Worm (Caenorhabditis elegans) whole organism, early embryonic: Measurements from ENCODE around the gene bath-46.
"Not testable (repeated sequence)": the region's sequence is repeated elsewhere in the genome, so short reads cannot be mapped to it uniquely, and the experiment has no call there.

ENCODE experiments used
- B0310.2 ChIP-seq: sonication (generic microtip); optimal IDR thresholded peaks from 2 replicates; lab custom pipeline; 2016; ENCODE audit warnings: mild to moderate bottlenecking, missing genetic modification characterization, missing compliant biosample characterization
- F13C5.2 ChIP-seq: sonication (generic microtip); optimal IDR thresholded peaks from 2 replicates; lab custom pipeline; 2017; ENCODE audit warnings: mild to moderate bottlenecking, missing genetic modification characterization, inconsistent platforms, missing compliant biosample characterization
- aly-1 ChIP-seq: sonication (generic microtip); optimal IDR thresholded peaks from 2 replicates; lab custom pipeline; 2016; ENCODE audit warnings: missing genetic modification characterization, missing compliant biosample characterization
- ama-1 ChIP-seq: fragments of 150-350 bp; optimal IDR thresholded peaks from 2 replicates; lab custom pipeline; 2014
- ceh-13 ChIP-seq: fragments of 200-800 bp; sonication (Bioruptor generic); optimal IDR thresholded peaks from 2 replicates; lab custom pipeline; 2018; ENCODE audit warnings: mild to moderate bottlenecking, missing genetic modification characterization, missing compliant biosample characterization
- ceh-36 ChIP-seq: sonication (generic microtip); optimal IDR thresholded peaks from 2 replicates; lab custom pipeline; 2016; ENCODE audit warnings: missing genetic modification characterization, inconsistent platforms, missing compliant biosample characterization
- ets-7 ChIP-seq: sonication (generic microtip); optimal IDR thresholded peaks from 2 replicates; lab custom pipeline; 2016; ENCODE audit warnings: missing genotype, missing genetic modification characterization, missing compliant biosample characterization
- flt-1 ChIP-seq: fragments of 200-800 bp; sonication (Bioruptor generic); IDR thresholded peaks from 2 replicates; pipeline ENCODE4 v1.3.6; 2022; ENCODE audit warnings: missing genetic modification characterization, missing compliant biosample characterization
- hmbx-1 ChIP-seq: sonication (generic microtip); optimal IDR thresholded peaks from 2 replicates; lab custom pipeline; 2016; ENCODE audit warnings: mild to moderate bottlenecking, missing genetic modification characterization, missing compliant biosample characterization
- hmg-4 ChIP-seq: fragments of 200-800 bp; sonication (Bioruptor generic); optimal IDR thresholded peaks from 2 replicates; lab custom pipeline; 2018; ENCODE audit warnings: mild to moderate bottlenecking, missing genetic modification characterization, missing compliant biosample characterization
- hnd-1 ChIP-seq: sonication (generic microtip); optimal IDR thresholded peaks from 2 replicates; lab custom pipeline; 2016; ENCODE audit warnings: missing genetic modification characterization, missing compliant biosample characterization
- pes-1 ChIP-seq: fragments of 200-800 bp; sonication (Bioruptor generic); IDR thresholded peaks from 2 replicates; pipeline ENCODE4 v1.3.6; 2022; ENCODE audit warnings: missing genetic modification reagents, missing genetic modification characterization, missing compliant biosample characterization
- scrt-1 ChIP-seq: fragments of 200-800 bp; sonication (Bioruptor generic); IDR thresholded peaks from 2 replicates; pipeline ENCODE4 v1.3.6; 2022; ENCODE audit warnings: missing genetic modification characterization, missing compliant biosample characterization
- sea-1 ChIP-seq: fragments of 200-800 bp; sonication (Bioruptor generic); conservative IDR thresholded peaks from 2 replicates; pipeline ENCODE4 v1.3.6; 2022; ENCODE audit warnings: missing genetic modification characterization, missing compliant biosample characterization
- tbx-11 ChIP-seq: fragments of 200-800 bp; sonication (Bioruptor generic); IDR thresholded peaks from 2 replicates; pipeline ENCODE4 v1.3.6; 2022; ENCODE audit warnings: missing genetic modification characterization, missing compliant biosample characterization
- tbx-37 ChIP-seq: fragments of 200-800 bp; sonication (Bioruptor generic); conservative IDR thresholded peaks from 2 replicates; pipeline ENCODE4 v1.3.6; 2022; ENCODE audit warnings: missing genetic modification reagents, missing genetic modification characterization, missing compliant biosample characterization
- tra-4 ChIP-seq: sonication (generic microtip); optimal IDR thresholded peaks from 2 replicates; lab custom pipeline; 2017; ENCODE audit warnings: missing genetic modification characterization, missing compliant biosample characterization

Gene bath-46

ce11 chrII:1597101-1598088 is at the start of gene bath-46:
Gene bath-46, plus strand, starts transcription at chrII:1597906.
- TF ChIP-seq flt-1 (GFP tag; lab: Robert Waterston, UW), result no peak
- no peak for TF ChIP-seq ceh-36
- TF ChIP-seq pes-1 (GFP tag; lab: Robert Waterston, UW), result no peak
- TF ChIP-seq ama-1 (lab: Kevin White, UChicago), result no peak
- no peak for TF ChIP-seq hnd-1 (tag; lab: Kevin White, UChicago)

ce11 chrII:1550501-1550900 is 47.2 kb upstream of the bath-46 start, which contains the start of the genes fbxb-52 and fbxb-51:
Gene fbxb-52, minus strand, starts transcription at chrII:1550601.
Gene fbxb-51, plus strand, starts transcription at chrII:1550712.
- no peak for TF ChIP-seq B0310.2 (tag; lab: Kevin White, UChicago)
- no peak for TF ChIP-seq F13C5.2 (tag; lab: Kevin White, UChicago)
- no peak for TF ChIP-seq ceh-13
- TF ChIP-seq flt-1 (GFP tag; lab: Robert Waterston, UW), result no peak
- TF ChIP-seq tra-4, result no peak
- TF ChIP-seq hmg-4 (GFP tag; lab: Kevin White, UChicago), result no peak
- TF ChIP-seq ets-7 (tag; lab: Kevin White, UChicago), result no peak
- TF ChIP-seq aly-1 (tag; lab: Kevin White, UChicago), result no peak
- no peak for TF ChIP-seq pes-1 (GFP tag; lab: Robert Waterston, UW)
- no peak for TF ChIP-seq scrt-1 (GFP tag; lab: Robert Waterston, UW)
- TF ChIP-seq ama-1 (lab: Kevin White, UChicago), result no peak
- no peak for TF ChIP-seq hnd-1 (tag; lab: Kevin White, UChicago)
- no peak for TF ChIP-seq hmbx-1 (tag; lab: Kevin White, UChicago)
- no peak for TF ChIP-seq tbx-11 (GFP tag; lab: Robert Waterston, UW)
- TF ChIP-seq ceh-36, result no peak
- no peak for TF ChIP-seq sea-1 (GFP tag; lab: Robert Waterston, UW)
- no peak for TF ChIP-seq tbx-37

- TF ChIP-seq ceh-13; F13C5.2 (tag; lab: Kevin White, UChicago); hnd-1 (tag; lab: Kevin White, UChicago): not testable (repeated sequence)
Observed at ce11 chrII:1556217-1556616, 41.5 kb upstream of the bath-46 start, which contains the start of the genes fbxb-54 and fbxb-50. Gene fbxb-54, minus strand, starts transcription at chrII:1556317. Gene fbxb-50, plus strand, starts transcription at chrII:1556443.

- no peak for TF ChIP-seq ceh-36
- no peak for TF ChIP-seq pes-1 (GFP tag; lab: Robert Waterston, UW)
- no peak for TF ChIP-seq flt-1 (GFP tag; lab: Robert Waterston, UW)
- no peak for TF ChIP-seq ets-7 (tag; lab: Kevin White, UChicago)
- TF ChIP-seq hmg-4 (GFP tag; lab: Kevin White, UChicago), result no peak
- TF ChIP-seq hmbx-1 (tag; lab: Kevin White, UChicago), result no peak
- no peak for TF ChIP-seq tbx-11 (GFP tag; lab: Robert Waterston, UW)
- TF ChIP-seq F13C5.2 (tag; lab: Kevin White, UChicago), result no peak
- no peak for TF ChIP-seq ama-1 (lab: Kevin White, UChicago)
- TF ChIP-seq ceh-13, result no peak
- TF ChIP-seq hnd-1 (tag; lab: Kevin White, UChicago), result no peak
- TF ChIP-seq tra-4, result no peak
- TF ChIP-seq aly-1 (tag; lab: Kevin White, UChicago), result no peak
- no peak for TF ChIP-seq tbx-37
- TF ChIP-seq B0310.2 (tag; lab: Kevin White, UChicago), result no peak
- no peak for TF ChIP-seq scrt-1 (GFP tag; lab: Robert Waterston, UW)
Observed at ce11 chrII:1560839-1561238, 36.9 kb upstream of the bath-46 start.

- TF ChIP-seq ceh-13, result no peak
- no peak for TF ChIP-seq tbx-37
- TF ChIP-seq scrt-1 (GFP tag; lab: Robert Waterston, UW), result no peak
- no peak for TF ChIP-seq pes-1 (GFP tag; lab: Robert Waterston, UW)
- TF ChIP-seq sea-1 (GFP tag; lab: Robert Waterston, UW), result no peak
- TF ChIP-seq flt-1 (GFP tag; lab: Robert Waterston, UW), result no peak
Observed at ce11 chrII:1561863-1562262, 35.8 kb upstream of the bath-46 start, which contains the start of gene K05F6.14. Gene K05F6.14, plus strand, starts transcription at chrII:1562163.

ce11 chrII:1567646-1568045 is 30.1 kb upstream of the bath-46 start, which contains the start of gene K05F6.8:
Gene K05F6.8, minus strand, starts transcription at chrII:1567746.
- TF ChIP-seq hnd-1 (tag; lab: Kevin White, UChicago) (no peak), ceh-36 (no peak), ets-7 (tag; lab: Kevin White, UChicago) (no peak)

- TF ChIP-seq F13C5.2 (tag; lab: Kevin White, UChicago) (no peak), tbx-37 (no peak), aly-1 (tag; lab: Kevin White, UChicago) (no peak), tbx-11 (GFP tag; lab: Robert Waterston, UW) (no peak), B0310.2 (tag; lab: Kevin White, UChicago) (no peak), tra-4 (no peak), hmg-4 (GFP tag; lab: Kevin White, UChicago) (no peak), ets-7 (tag; lab: Kevin White, UChicago) (no peak)
Observed at ce11 chrII:1568214-1568613, 29.5 kb upstream of the bath-46 start, which contains the start of gene fbxb-49. Gene fbxb-49, plus strand, starts transcription at chrII:1568514.
